Fruit fly (Drosophila melanogaster) whole organism: ENCODE measurements around the gene Herp.

Source experiments
- psq ChIP-seq: fragments of >200 bp; optimal IDR thresholded peaks from 2 replicates; lab custom pipeline; 2017
- usp ChIP-seq: fragments of >200 bp; optimal IDR thresholded peaks from 2 replicates; lab custom pipeline; 2017; ENCODE audit warnings: missing biosample characterization, missing genetic modification characterization, mixed read lengths

DNA sequence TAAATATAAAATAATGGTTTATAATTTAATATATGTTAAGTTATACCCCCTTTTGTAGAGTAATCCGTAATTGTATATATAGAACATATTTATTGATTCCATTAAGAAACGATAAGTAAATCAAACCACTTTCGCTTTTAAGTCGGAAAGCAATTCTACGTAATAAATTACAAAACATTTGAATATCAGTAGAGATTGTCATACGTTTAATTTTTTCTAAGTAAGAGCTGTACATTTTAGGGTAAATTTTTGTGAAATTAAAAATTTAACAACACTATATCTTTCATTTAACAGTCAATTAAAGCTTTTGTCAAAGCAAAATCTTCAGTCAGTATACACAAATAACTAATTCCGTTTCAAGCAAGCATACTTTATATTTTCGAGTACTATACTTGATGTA lies 46.0 kb downstream of the Herp start, which contains the start of gene CG46025:
- TF ChIP-seq psq = no peak
- no peak for TF ChIP-seq usp (GFP tag; lab: Kevin White, UChicago)
